Worm (Caenorhabditis elegans): ENCODE measurements around the gene str-40.
"Not testable (repeated sequence)": the region's sequence is repeated elsewhere in the genome, so short reads cannot be mapped to it uniquely, and the experiment has no call there.

str-40 gene

DNA sequence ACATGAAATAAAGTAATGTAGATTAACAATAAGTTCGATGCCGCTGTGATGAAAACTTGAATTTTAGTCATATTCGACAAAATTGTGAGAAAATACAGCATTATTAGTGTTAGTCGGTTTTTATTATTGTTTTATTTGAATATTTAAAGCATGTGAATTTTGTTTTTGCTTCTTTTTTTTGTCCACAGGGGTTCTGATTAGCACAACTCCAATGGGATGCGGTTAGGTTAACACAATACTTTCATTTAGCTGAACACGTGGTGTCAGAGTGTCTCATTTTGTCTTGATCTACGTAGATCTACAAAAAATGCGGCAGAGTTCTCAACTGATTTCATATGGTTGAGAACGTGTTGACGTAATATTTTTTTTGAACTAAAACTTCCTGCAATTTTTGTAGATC, at the start of gene str-40:
Gene str-40 (minus strand): TSS at position 101 of the 400 bp plus-strand sequence.
- TF ChIP-seq dao-5 (tag; optimal IDR thresholded peaks at IDR 0.05) (no peak), him-1 (tag; optimal IDR thresholded peaks at IDR 0.05) (no peak), W03F9.2 (tag; optimal IDR thresholded peaks at IDR 0.05) (no peak)

DNA sequence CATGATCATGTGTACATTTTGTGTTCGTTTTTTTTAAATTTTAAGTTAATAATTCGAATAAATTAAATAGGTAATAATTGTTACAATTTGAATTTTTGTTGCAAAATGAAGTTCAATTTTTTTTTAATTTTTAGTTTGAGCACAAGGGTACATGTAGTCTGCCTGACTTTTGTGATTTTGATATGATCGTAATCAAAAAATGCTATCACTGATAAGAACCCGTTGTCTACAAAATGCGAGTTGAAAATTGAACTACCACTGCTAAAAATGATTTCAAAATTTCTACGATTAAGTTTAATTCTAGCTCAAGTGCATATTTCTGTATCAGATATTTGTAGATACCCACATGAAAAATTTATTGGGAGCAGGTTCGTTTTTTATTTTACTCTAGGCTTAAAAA, 49.2 kb upstream of the str-40 start, which contains the start of gene clec-210:
Gene clec-210 (plus strand): TSS at position 211 of the 400 bp plus-strand sequence.
- no peak for TF ChIP-seq W03F9.2 (tag; optimal IDR thresholded peaks at IDR 0.05)

DNA sequence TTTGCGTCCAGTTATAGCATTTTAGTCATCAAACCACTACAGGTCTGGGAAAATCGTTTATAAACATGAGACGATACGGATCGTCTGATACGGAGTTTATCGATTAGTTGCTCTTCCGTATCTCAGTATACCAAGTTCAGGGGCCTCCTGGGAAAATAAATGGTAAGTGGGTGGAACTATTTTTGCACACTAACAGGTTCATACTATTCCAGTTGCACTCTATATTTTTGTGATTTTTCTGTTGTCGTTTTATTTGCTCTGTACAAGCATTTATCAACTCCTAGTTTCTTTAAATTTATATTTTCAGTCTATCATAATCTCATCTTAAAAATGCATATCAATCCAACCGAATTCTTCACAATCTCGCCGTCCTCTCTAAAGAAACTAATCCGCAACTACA, 46.0 kb upstream of the str-40 start, which contains the start of gene Y73C8C.3:
Gene Y73C8C.3 (plus strand): TSS at position 301 of the 400 bp plus-strand sequence.
- TF ChIP-seq dao-5 (tag; optimal IDR thresholded peaks at IDR 0.05) (no peak), him-1 (tag; optimal IDR thresholded peaks at IDR 0.05) (no peak), W03F9.2 (tag; optimal IDR thresholded peaks at IDR 0.05) (no peak)

DNA sequence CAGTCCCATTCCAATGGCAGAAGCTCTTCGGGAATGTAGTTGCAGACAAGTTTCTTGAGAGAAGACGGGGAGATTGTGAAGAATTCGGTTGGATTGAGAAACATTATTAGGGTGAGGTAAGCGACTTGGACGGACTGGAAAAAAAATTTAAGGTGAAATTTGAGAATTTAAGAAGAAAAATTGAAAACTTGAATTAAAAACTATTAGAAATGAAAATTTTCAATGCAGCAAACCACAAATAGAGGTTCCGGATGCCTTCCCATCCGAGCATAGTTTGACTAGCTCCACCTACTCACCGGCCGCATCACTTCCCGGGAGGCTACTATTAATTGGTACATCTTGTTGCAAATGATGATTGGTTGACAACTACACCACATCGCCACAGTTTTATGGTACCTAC, 44.8 kb upstream of the str-40 start, which contains the start of gene Y73C8C.8:
Gene Y73C8C.8 (minus strand): TSS at position 101 of the 400 bp plus-strand sequence.
- TF ChIP-seq him-1 (tag; optimal IDR thresholded peaks at IDR 0.05) (no peak), dao-5 (tag; optimal IDR thresholded peaks at IDR 0.05) (no peak), W03F9.2 (tag; optimal IDR thresholded peaks at IDR 0.05) (no peak)

DNA sequence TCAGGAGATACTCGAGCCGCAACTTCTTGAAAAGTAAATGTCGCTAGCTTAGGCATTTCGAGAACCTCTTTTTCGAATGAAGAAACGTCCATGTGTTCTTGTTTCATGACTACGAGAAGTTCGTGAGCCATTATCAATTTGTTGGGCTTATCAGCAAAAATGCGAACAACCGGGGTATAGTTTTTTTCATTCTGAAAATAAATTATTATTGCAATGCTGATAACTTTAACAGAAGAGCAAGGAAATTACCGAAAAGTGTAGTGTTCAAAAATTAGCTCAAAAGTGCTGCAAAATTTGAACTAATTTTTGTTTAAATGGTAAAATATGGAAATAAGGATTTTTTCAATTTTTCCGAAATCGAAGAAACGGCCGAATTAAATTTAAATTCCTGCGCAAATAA, 43.2 kb upstream of the str-40 start:
- TF ChIP-seq him-1 (tag; optimal IDR thresholded peaks at IDR 0.05) (no peak), W03F9.2 (tag; optimal IDR thresholded peaks at IDR 0.05) (no peak), dao-5 (tag; optimal IDR thresholded peaks at IDR 0.05) (no peak)

- TF ChIP-seq dao-5 (tag; optimal IDR thresholded peaks at IDR 0.05) (no peak), him-1 (tag; optimal IDR thresholded peaks at IDR 0.05) (no peak), W03F9.2 (tag; optimal IDR thresholded peaks at IDR 0.05) (no peak)
Measured at ce11 chrV:3107450-3107849, 38.4 kb upstream of the str-40 start, which contains the start of gene str-68. str-68 (minus strand) TSS chrV:3107550.

DNA sequence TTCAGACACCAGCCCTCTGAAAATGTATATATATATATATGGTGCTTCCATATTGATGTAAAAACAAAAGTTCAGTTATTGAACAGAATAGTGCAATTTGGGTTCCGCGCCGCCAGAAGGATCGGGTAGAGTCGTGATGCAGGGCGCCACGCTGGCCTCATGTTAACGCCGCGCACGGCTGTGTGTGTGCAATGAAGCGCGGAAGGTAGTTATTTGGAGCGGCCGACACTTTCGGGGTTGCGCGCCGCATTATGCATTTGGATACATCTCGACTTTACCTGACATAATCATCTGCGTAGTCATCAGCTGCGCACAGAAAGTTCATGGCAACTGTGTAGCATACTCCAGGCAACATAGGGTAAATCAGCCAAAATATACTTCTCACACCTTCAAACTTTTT, 37.8 kb upstream of the str-40 start:
- no peak for TF ChIP-seq him-1 (tag; optimal IDR thresholded peaks at IDR 0.05)
- no peak for TF ChIP-seq W03F9.2 (tag; optimal IDR thresholded peaks at IDR 0.05)
- TF ChIP-seq dao-5 (tag; optimal IDR thresholded peaks at IDR 0.05), result no peak

ce11 chrV:3105810-3106209, 36.8 kb upstream of the str-40 start, which contains the start of gene str-69:
str-69 (minus strand) TSS chrV:3105910.
- TF ChIP-seq W03F9.2 (tag; optimal IDR thresholded peaks at IDR 0.05), result no peak
- TF ChIP-seq him-1 (tag; optimal IDR thresholded peaks at IDR 0.05), result no peak

DNA sequence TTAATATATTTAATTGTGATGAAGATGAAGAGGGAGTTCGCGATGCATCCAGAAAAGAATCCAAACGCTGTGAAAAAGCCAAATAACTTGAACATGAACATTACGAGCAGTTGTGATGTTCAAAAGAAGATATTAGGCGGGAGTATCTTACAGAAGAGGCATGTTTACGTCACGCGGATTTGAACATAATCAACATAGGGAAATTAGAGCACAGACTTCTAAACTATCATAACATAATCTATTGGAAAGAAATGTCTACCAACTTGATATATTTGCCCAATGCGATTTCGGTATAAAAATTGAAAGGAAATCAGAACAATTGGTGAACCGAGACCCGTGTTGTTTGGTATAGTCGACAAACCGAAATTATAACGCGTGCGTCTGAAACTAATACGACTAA, 35.1 kb upstream of the str-40 start, which contains the start of gene str-66:
Gene str-66 (minus strand): TSS at position 101 of the 400 bp plus-strand sequence.
- TF ChIP-seq W03F9.2 (tag; optimal IDR thresholded peaks at IDR 0.05) (no peak), dao-5 (tag; optimal IDR thresholded peaks at IDR 0.05) (no peak), him-1 (tag; optimal IDR thresholded peaks at IDR 0.05) (no peak)

ce11 chrV:3102049-3102448, 33.0 kb upstream of the str-40 start, which contains the start of gene Y73C8C.4:
Y73C8C.4 (minus strand) TSS chrV:3102149.
- TF ChIP-seq dao-5, W03F9.2, him-1 (tag; optimal IDR thresholded peaks at IDR 0.05): not testable (repeated sequence)

- TF ChIP-seq W03F9.2 (tag; optimal IDR thresholded peaks at IDR 0.05), result no peak
- TF ChIP-seq dao-5 (tag; optimal IDR thresholded peaks at IDR 0.05), result no peak
- TF ChIP-seq him-1 (tag; optimal IDR thresholded peaks at IDR 0.05), result no peak
Measured at ce11 chrV:3100527-3100926, 31.5 kb upstream of the str-40 start.

DNA sequence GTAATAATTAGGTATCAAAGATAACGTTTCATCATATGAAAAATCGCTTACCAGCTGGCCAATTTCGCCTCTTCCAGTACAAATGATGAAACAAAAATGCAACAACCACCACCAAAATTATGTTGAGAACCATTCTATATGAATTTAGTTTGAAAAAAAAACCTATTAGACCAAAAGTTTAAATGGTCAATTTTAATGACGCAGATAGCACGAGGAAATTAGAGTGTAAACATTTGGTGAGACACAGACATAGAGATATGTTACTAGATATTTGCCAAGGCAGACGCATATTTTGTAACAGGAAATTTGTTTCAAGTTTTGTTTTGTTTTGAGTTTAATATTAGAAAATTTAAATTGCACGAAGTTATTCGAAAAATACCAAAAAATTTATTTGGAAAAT, 25.4 kb upstream of the str-40 start, which contains the start of gene cyp-33C9:
Gene cyp-33C9 (minus strand): TSS at position 211 of the 400 bp plus-strand sequence.
- no peak for TF ChIP-seq him-1 (tag; optimal IDR thresholded peaks at IDR 0.05)

- TF ChIP-seq him-1 (tag; optimal IDR thresholded peaks at IDR 0.05), result no peak
Measured at ce11 chrV:3088768-3089167, 19.8 kb upstream of the str-40 start, which contains the start of gene acs-21. acs-21 (plus strand) TSS chrV:3089068.

ce11 chrV:3086260-3086659, 17.3 kb upstream of the str-40 start, which contains the start of gene srt-8:
srt-8 (plus strand) TSS chrV:3086560.
- no peak for TF ChIP-seq dao-5 (tag; optimal IDR thresholded peaks at IDR 0.05)
- no peak for TF ChIP-seq him-1 (tag; optimal IDR thresholded peaks at IDR 0.05)
- no peak for TF ChIP-seq W03F9.2 (tag; optimal IDR thresholded peaks at IDR 0.05)

DNA sequence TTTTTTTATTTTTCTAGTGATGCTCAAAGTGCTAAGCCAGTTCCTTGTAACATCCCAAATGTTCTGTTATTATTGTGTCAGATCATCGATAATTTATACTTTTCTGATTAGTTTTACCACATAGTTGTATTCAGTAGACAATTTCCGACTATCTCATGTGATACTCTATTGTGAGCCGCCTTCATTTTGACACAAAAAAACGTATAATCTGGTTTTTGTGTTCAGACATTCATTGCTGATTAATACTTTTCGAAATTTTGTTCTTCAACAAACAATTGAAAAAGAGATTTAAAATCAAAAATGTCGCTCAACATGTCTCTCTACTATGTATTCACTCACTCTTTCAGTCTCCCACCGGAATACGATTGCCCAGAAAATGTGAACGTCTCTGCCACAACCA, 12.5 kb upstream of the str-40 start, which contains the start of gene srt-7:
Gene srt-7 (plus strand): TSS at position 301 of the 400 bp plus-strand sequence.
- TF ChIP-seq W03F9.2 (tag; optimal IDR thresholded peaks at IDR 0.05) (no peak), dao-5 (tag; optimal IDR thresholded peaks at IDR 0.05) (no peak), him-1 (tag; optimal IDR thresholded peaks at IDR 0.05) (no peak)

Data from whole organism, L4/young adult.